Fruit fly (Drosophila melanogaster): ENCODE results near the gene Cad96Cb.

dm6 chr3R:25183484-25184442 lies 48.4 kb downstream of the Cad96Cb start, which contains the start of gene dan:
- TF ChIP-seq CG8478 (optimal IDR thresholded peaks at IDR 0.05) (no peak), CTCF (optimal IDR thresholded peaks at IDR 0.05) (no peak)

All from S2 (cell line).